Worm (Caenorhabditis elegans) whole organism, L2 larva: Measurements from ENCODE around the gene grl-25.
"Not testable (repeated sequence)": the region's sequence is repeated elsewhere in the genome, so short reads cannot be mapped to it uniquely, and the experiment has no call there.

ENCODE experiments used
- C34F6.9 ChIP-seq: fragments of 150-350 bp; optimal IDR thresholded peaks from 2 replicates; lab custom pipeline; 2014; ENCODE audit warnings: missing biosample characterization, missing genetic modification characterization
- F13H6.1 ChIP-seq: sonication (generic microtip); optimal IDR thresholded peaks from 2 replicates; lab custom pipeline; 2016; ENCODE audit warnings: missing genetic modification characterization, missing compliant biosample characterization
- R02D3.7 ChIP-seq: fragments of 150-350 bp; optimal IDR thresholded peaks from 2 replicates; lab custom pipeline; 2014; ENCODE audit warnings: missing biosample characterization, missing genetic modification characterization
- ZK546.5 ChIP-seq: sonication (generic microtip); optimal IDR thresholded peaks from 2 replicates; lab custom pipeline; 2017; ENCODE audit warnings: missing biosample characterization, missing genetic modification characterization
- alr-1 ChIP-seq: fragments of 150-350 bp; optimal IDR thresholded peaks from 2 replicates; lab custom pipeline; 2014; ENCODE audit warnings: missing biosample characterization, missing genetic modification characterization
- aly-2 ChIP-seq: fragments of 150-350 bp; optimal IDR thresholded peaks from 2 replicates; lab custom pipeline; 2014; ENCODE audit warnings: missing biosample characterization, missing genetic modification characterization
- ama-1 ChIP-seq: fragments of 150-350 bp; optimal IDR thresholded peaks from 2 replicates; lab custom pipeline; 2018; ENCODE audit warnings: inconsistent platforms
- blmp-1 ChIP-seq: sonication (generic microtip); optimal IDR thresholded peaks from 2 replicates; lab custom pipeline; 2017; ENCODE audit warnings: missing genetic modification characterization, mild to moderate bottlenecking, missing compliant biosample characterization, antibody characterized with exemption, moderate library complexity; ENCODE audit not compliant: insufficient read depth
- ceh-82 ChIP-seq: fragments of 150-350 bp; optimal IDR thresholded peaks from 2 replicates; lab custom pipeline; 2014; ENCODE audit warnings: missing biosample characterization, missing genetic modification characterization
- elt-1 ChIP-seq: fragments of 150-350 bp; optimal IDR thresholded peaks from 2 replicates; lab custom pipeline; 2014; ENCODE audit warnings: missing biosample characterization, missing genetic modification characterization
- elt-3 ChIP-seq: sonication (generic microtip); optimal IDR thresholded peaks from 2 replicates; lab custom pipeline; 2017; ENCODE audit warnings: missing biosample characterization, missing genetic modification characterization
- fos-1 ChIP-seq: fragments of 150-350 bp; optimal IDR thresholded peaks from 2 replicates; lab custom pipeline; 2014; ENCODE audit warnings: missing biosample characterization, missing genetic modification characterization
- gmeb-1 ChIP-seq: fragments of 150-350 bp; optimal IDR thresholded peaks from 2 replicates; lab custom pipeline; 2014; ENCODE audit warnings: missing biosample characterization, missing genetic modification characterization
- lin-11 ChIP-seq: fragments of 150-350 bp; sonication (generic microtip); optimal IDR thresholded peaks from 2 replicates; lab custom pipeline; 2014; ENCODE audit warnings: missing biosample characterization, missing genetic modification characterization, inconsistent platforms, mixed read lengths
- lin-13 ChIP-seq: fragments of 150-350 bp; optimal IDR thresholded peaks from 2 replicates; lab custom pipeline; 2014; ENCODE audit warnings: missing biosample characterization, missing genetic modification reagents, missing genetic modification characterization
- lsy-2 ChIP-seq, 2 experiments: fragments of 150-350 bp in 1 of 2; sonication (generic microtip) in 1 of 2; optimal IDR thresholded peaks; 2 replicates each; lab custom pipeline; 2014 to 2017; ENCODE audit warnings: missing biosample characterization in 2 of 2, missing genetic modification characterization in 2 of 2
- mab-5 ChIP-seq: fragments of 150-350 bp; optimal IDR thresholded peaks from 2 replicates; lab custom pipeline; 2014; ENCODE audit warnings: missing biosample characterization, missing genetic modification characterization
- mbf-1 ChIP-seq: sonication (generic microtip); optimal IDR thresholded peaks from 2 replicates; lab custom pipeline; 2017; ENCODE audit warnings: missing biosample characterization, missing genetic modification characterization
- mdl-1 ChIP-seq, 2 experiments: fragments of 150-350 bp in 1 of 2; sonication (generic microtip) in 1 of 2; optimal IDR thresholded peaks; 2 replicates each; lab custom pipeline; 2017; ENCODE audit warnings: missing biosample characterization in 2 of 2, missing genetic modification characterization in 2 of 2
- nhr-10 ChIP-seq: sonication (generic microtip); optimal IDR thresholded peaks from 2 replicates; lab custom pipeline; 2017; ENCODE audit warnings: missing biosample characterization, missing genetic modification characterization
- nhr-11 ChIP-seq: fragments of 150-350 bp; optimal IDR thresholded peaks from 2 replicates; lab custom pipeline; 2014; ENCODE audit warnings: missing biosample characterization, missing genetic modification characterization
- nhr-12 ChIP-seq: fragments of 150-350 bp; optimal IDR thresholded peaks from 2 replicates; lab custom pipeline; 2014; ENCODE audit warnings: missing biosample characterization, missing genetic modification characterization
- nhr-129 ChIP-seq: fragments of 150-350 bp; optimal IDR thresholded peaks from 2 replicates; lab custom pipeline; 2014; ENCODE audit warnings: missing biosample characterization, missing genetic modification characterization
- nhr-21 ChIP-seq: fragments of 150-350 bp; optimal IDR thresholded peaks from 2 replicates; lab custom pipeline; 2014; ENCODE audit warnings: missing biosample characterization, missing genetic modification characterization
- nhr-23 ChIP-seq: fragments of 150-350 bp; optimal IDR thresholded peaks from 2 replicates; lab custom pipeline; 2014; ENCODE audit warnings: missing biosample characterization, missing genetic modification reagents, missing genetic modification characterization
- nhr-25 ChIP-seq: fragments of 150-350 bp; sonication (generic microtip); optimal IDR thresholded peaks from 3 replicates; lab custom pipeline; 2014; ENCODE audit warnings: missing biosample characterization, missing genetic modification characterization
- nhr-6 ChIP-seq: fragments of 150-350 bp; optimal IDR thresholded peaks from 2 replicates; lab custom pipeline; 2014; ENCODE audit warnings: missing biosample characterization, missing genetic modification characterization
- peb-1 ChIP-seq: fragments of 150-350 bp; optimal IDR thresholded peaks from 2 replicates; lab custom pipeline; 2014; ENCODE audit warnings: missing biosample characterization, missing genetic modification characterization
- sem-4 ChIP-seq: fragments of 150-350 bp; optimal IDR thresholded peaks from 2 replicates; lab custom pipeline; 2014; ENCODE audit warnings: missing biosample characterization, missing genetic modification reagents, missing genetic modification characterization
- skn-1 ChIP-seq: sonication (generic microtip); optimal IDR thresholded peaks from 2 replicates; lab custom pipeline; 2017; ENCODE audit warnings: missing biosample characterization, missing genetic modification characterization
- sma-3 ChIP-seq: sonication (generic microtip); optimal IDR thresholded peaks from 2 replicates; lab custom pipeline; 2016; ENCODE audit warnings: missing genetic modification reagents, missing genetic modification characterization, missing compliant biosample characterization
- snpc-4 ChIP-seq: fragments of 150-350 bp; optimal IDR thresholded peaks from 2 replicates; lab custom pipeline; 2014; ENCODE audit warnings: missing biosample characterization, missing genetic modification characterization
- unc-55 ChIP-seq: fragments of 150-350 bp; sonication (generic microtip); optimal IDR thresholded peaks from 3 replicates; lab custom pipeline; 2014; ENCODE audit warnings: missing biosample characterization, missing genetic modification reagents, missing genetic modification characterization
- unc-62 ChIP-seq: fragments of 150-350 bp; optimal IDR thresholded peaks from 2 replicates; lab custom pipeline; 2014; ENCODE audit warnings: missing biosample characterization, missing genetic modification reagents, missing genetic modification characterization
- ztf-1 ChIP-seq: fragments of 200-800 bp; sonication (Bioruptor generic); conservative IDR thresholded peaks from 2 replicates; pipeline ENCODE4 v1.3.6; 2022; ENCODE audit warnings: missing genetic modification characterization, missing compliant biosample characterization
- ztf-11 ChIP-seq: sonication (generic microtip); optimal IDR thresholded peaks from 2 replicates; lab custom pipeline; 2017; ENCODE audit warnings: missing biosample characterization, missing genetic modification characterization

grl-25 gene

ce11 chrIII:8988061-8988460, 26.0 kb downstream of the grl-25 start:
- TF ChIP-seq mdl-1 (tag; optimal IDR thresholded peaks at IDR 0.05; lab: Kevin White, UChicago) (no peak), nhr-129 (tag; lab: Kevin White, UChicago) (no peak), lsy-2 (tag; optimal IDR thresholded peaks at IDR 0.05; lab: Kevin White, UChicago) (no peak)

DNA sequence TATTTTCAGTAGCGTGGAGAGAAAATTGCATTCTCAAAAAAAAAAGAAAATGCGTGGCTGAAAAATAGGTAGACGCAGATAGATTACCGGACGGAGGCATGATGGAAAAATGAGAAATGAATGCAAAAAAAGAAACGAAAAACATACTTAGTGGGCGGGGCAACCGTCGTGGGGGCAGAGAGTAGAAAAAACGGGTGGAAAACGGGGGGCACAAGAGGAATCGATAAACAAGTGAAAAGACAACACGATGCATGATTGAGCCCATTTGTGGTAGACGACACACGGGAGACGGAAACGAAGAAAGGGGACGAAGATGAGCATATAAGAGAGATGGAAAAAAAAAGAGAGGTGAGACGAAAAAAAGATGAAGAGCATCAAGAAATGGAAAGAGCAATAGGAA, 26.5 kb downstream of the grl-25 start:
- TF ChIP-seq unc-55 (GFP tag; lab: Kevin White, UChicago), result peak; percentile 40
- TF ChIP-seq nhr-10 (tag; lab: Kevin White, UChicago), result no peak
- TF ChIP-seq mab-5, result no peak

DNA sequence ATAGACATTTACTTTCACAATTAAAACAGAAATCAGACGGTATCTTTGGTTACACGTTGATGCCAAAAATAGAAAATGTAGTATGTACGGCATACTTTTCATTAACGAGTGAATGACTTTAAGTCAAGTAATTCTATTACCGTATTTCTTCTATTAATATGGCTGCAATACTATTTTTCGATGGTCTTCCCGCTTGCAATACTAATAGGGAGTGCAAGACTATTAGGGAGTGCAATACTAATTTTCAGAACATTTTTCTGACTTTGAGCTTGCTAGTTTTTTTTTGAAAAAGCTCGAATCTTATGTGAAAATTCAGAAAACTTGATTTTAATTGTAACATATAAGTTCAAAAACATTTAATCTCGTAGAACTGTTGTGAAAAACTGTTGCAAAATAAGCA, 27.7 kb downstream of the grl-25 start, which contains the start of gene R08D7.7:
TSS of gene R08D7.7 (plus strand) at position 301 of the 400 bp plus-strand sequence.
- not testable (repeated sequence) for TF ChIP-seq alr-1 (tag; lab: Kevin White, UChicago); F13H6.1 (tag; lab: Kevin White, UChicago); unc-62

ce11 chrIII:8996686-8997085, 34.6 kb downstream of the grl-25 start, which contains the start of gene skat-1:
Gene skat-1 (minus strand): TSS chrIII:8996786.
- no peak for TF ChIP-seq nhr-129 (tag; lab: Kevin White, UChicago)
- TF ChIP-seq blmp-1, result no peak
- TF ChIP-seq skn-1 (tag; lab: Kevin White, UChicago), result no peak
- no peak for TF ChIP-seq unc-55 (GFP tag; lab: Kevin White, UChicago)
- no peak for TF ChIP-seq ama-1 (lab: Kevin White, UChicago)
- TF ChIP-seq alr-1 (tag; lab: Kevin White, UChicago), result no peak
- no peak for TF ChIP-seq fos-1 (tag; lab: Kevin White, UChicago)

ce11 chrIII:8997821-8998220, 35.7 kb downstream of the grl-25 start:
- peak; percentile 84 for TF ChIP-seq fos-1 (tag; lab: Kevin White, UChicago)
- no peak for TF ChIP-seq ztf-11
- no peak for TF ChIP-seq lin-11 (tag; lab: Kevin White, UChicago)

DNA sequence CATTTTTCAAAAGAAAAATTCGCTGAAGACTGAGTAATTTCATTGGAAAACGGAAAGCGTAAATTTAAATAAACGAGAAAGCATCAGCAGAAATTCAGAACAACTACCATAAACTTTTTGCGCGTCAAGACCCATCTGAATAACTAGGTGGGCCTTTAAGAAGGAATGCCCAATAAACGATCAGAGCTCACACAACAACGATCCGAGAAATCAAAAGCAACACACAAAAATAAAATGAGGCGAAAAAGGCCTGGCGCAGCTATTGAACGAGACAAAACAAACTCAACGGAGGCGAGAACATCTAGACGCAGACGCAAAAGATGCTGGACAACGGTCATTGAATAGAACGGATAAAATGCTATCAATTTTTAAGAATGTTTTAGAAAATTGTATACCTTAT, 36.8 kb downstream of the grl-25 start:
- TF ChIP-seq lsy-2 (tag; optimal IDR thresholded peaks at IDR 0.05; lab: Kevin White, UChicago) (no peak), ZK546.5 (tag; lab: Kevin White, UChicago) (no peak), unc-55 (GFP tag; lab: Kevin White, UChicago) (no peak), gmeb-1 (tag; lab: Kevin White, UChicago) (no peak), ceh-82 (tag; lab: Kevin White, UChicago) (no peak), unc-62 (no peak), elt-1 (tag; lab: Kevin White, UChicago) (no peak), R02D3.7 (no peak), nhr-129 (tag; lab: Kevin White, UChicago) (no peak)
- TF ChIP-seq, all 48 proteins: peak for 0

DNA sequence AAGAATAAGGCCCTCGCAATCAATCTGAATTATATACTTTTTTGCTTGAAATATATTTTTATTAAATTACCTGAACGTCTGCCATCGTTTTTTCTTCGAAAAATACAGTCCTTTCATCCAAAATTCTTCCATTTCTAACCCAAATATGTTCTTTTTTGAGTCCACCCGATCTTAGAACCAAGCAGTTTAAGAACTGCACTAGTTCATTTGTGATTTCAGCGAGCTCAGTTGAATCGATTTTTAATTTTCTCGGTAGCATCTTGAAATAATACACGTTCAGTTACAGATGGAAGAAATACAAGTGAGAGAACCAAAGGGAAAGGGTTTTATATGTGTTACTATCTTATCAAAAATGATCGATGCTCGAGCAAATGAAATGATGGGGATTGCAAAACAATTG, 37.4 kb downstream of the grl-25 start, which contains the start of gene F59B2.3:
TSS of gene F59B2.3 (minus strand) at position 259 of the 400 bp plus-strand sequence.
- no peak for TF ChIP-seq peb-1 (tag; lab: Kevin White, UChicago)
- no peak for TF ChIP-seq mab-5
- TF ChIP-seq nhr-23, result no peak
- TF ChIP-seq C34F6.9 (tag; lab: Kevin White, UChicago), result no peak
- TF ChIP-seq ama-1 (lab: Kevin White, UChicago), result no peak
- TF ChIP-seq nhr-11 (tag; lab: Kevin White, UChicago), result no peak
- TF ChIP-seq lsy-2 (tag; optimal IDR thresholded peaks at IDR 0.05; lab: Kevin White, UChicago), result no peak
- no peak for TF ChIP-seq ZK546.5 (tag; lab: Kevin White, UChicago)
- no peak for TF ChIP-seq nhr-25 (tag; lab: Kevin White, UChicago)
- TF ChIP-seq, all 48 proteins: peak for 0

DNA sequence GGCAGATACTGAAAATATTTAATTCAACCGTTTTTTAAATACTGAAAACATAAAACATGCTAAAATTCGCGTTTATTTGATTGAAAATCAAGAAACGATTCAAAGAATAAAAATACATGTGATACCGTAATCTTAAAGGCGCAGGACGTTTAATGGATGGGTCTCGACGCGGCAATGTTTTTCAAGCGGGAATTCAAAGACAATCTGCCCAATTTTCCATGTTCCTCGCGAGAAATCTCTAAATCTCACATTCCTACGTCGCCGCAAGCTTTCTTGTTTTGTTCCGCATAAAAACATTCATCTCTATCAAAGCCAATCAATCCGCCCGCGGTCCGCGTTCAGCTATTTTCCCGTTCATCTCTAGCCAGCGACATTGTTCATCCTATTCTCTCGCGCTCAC, 39.4 kb downstream of the grl-25 start:
- no peak for TF ChIP-seq nhr-21 (tag; lab: Kevin White, UChicago)
- no peak for TF ChIP-seq mab-5
- no peak for TF ChIP-seq nhr-6
- no peak for TF ChIP-seq sma-3 (GFP tag; lab: Kevin White, UChicago)
- no peak for TF ChIP-seq alr-1 (tag; lab: Kevin White, UChicago)
- no peak for TF ChIP-seq mbf-1
- no peak for TF ChIP-seq sem-4 (tag; lab: Kevin White, UChicago)
- TF ChIP-seq nhr-11 (tag; lab: Kevin White, UChicago), result no peak
- TF ChIP-seq elt-3, result no peak
- no peak for TF ChIP-seq ztf-1
- TF ChIP-seq lin-13, result no peak
- TF ChIP-seq R02D3.7, result no peak
- TF ChIP-seq snpc-4 (tag; lab: Kevin White, UChicago), result no peak
- TF ChIP-seq nhr-12 (tag; lab: Kevin White, UChicago), result no peak
- no peak for TF ChIP-seq mdl-1 (tag; optimal IDR thresholded peaks at IDR 0.05; lab: Kevin White, UChicago)
- TF ChIP-seq fos-1 (tag; lab: Kevin White, UChicago), result no peak
- TF ChIP-seq lsy-2 (tag; optimal IDR thresholded peaks at IDR 0.05; lab: Kevin White, UChicago), result no peak
- no peak for TF ChIP-seq aly-2 (tag; lab: Kevin White, UChicago)
